Fruit fly (Drosophila melanogaster) ovary, adult (tissue): ENCODE measurements around the gene CG43347.
"Not testable (repeated sequence)": the region's sequence is repeated elsewhere in the genome, so short reads cannot be mapped to it uniquely, and the experiment has no call there.

ENCODE experiments used
- CG17801 ChIP-seq: fragments of 200-800 bp; optimal IDR thresholded peaks from 2 replicates; lab custom pipeline; 2019; ENCODE audit warnings: missing biosample characterization, mild to moderate bottlenecking, missing genetic modification characterization, moderate library complexity; ENCODE audit not compliant: partially characterized antibody

The CG43347 gene

DNA sequence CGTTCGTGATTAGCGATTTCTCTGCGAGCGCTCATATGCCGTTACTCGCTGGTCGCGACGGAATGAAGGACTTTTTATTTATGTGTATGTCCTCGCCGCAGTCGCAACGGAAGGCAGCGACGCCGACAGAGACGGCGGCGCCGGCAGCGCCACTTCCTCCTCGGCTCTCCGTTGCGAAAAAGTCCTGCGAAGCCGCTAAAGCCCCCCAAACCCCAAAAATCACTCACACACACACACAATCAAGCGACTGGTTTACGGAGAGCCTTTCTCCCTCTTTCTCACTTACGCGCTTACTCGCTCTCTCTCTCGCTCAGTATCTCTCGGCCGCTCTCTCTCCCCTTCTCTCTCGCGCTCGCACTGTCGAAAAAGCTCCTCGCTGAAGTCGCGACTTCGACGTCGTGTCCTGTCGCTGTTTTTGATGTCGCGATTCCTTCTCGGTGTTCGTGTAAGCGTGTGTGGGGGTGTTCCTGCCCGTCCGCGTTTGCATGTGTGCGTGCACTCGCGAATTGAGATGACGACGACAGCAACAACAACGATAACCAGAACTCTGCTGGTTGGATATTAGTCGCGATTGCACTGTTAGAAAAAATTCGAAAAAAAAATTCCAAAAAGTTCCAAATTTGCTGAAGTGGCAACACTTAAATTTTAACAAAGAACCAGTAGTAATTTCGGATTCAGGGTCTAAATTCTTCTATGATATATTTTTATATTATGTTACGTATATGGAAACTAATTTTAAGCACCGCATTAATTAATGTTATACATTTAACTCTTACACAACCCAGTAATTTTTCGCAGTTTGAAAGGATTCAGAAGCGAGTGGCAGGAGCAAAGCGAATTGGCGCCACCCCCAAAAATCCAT is at the start of gene CG43347:
TSS of gene CG43347 (minus strand) at position 47 of the 862 bp plus-strand sequence.
- TF ChIP-seq CG17801 (GFP tag; lab: Kevin White, UChicago), result no peak

DNA sequence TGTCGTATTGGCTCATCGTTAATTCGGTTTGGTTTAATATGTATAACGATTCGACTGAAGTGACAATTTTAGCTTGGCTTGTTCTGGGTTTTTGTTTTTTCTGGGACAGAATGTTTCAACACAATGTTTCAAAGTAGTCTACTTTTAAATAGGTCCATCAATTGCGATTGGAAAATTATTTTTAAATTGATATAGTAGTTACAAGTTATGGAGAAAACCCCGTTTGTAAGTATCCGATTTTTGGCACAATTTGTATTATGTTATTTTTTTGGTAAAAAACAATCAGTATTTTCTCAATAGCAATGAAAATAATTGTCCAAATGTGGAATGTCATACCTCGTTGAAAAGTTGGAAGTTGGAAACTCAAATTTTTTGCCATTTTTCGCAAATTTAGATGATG is 41.8 kb upstream of the CG43347 start, which contains the start of gene Rab9E:
TSS of gene Rab9E (minus strand) at position 101 of the 400 bp plus-strand sequence.
- not testable (repeated sequence) for TF ChIP-seq CG17801 (GFP tag; lab: Kevin White, UChicago)

DNA sequence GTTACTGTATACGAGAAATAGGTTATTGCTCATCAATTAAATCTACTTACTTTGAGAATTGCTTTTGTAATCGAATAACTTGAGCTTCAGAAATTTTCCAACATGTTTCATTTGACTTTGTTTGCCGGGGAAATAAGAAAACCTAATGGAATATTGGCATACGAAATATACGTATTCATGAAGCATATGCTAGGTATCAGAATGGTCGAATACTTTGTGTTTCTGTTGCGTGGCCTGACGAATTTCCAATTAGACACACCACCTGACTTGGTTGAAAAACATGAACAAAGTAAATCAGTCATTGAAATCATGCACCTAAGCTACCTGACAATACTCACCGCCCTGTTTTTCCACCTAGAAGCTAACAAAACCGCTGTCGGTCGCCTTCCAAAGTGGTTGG is 37.4 kb upstream of the CG43347 start, which contains the start of gene CG2111:
TSS of gene CG2111 (plus strand) at position 301 of the 400 bp plus-strand sequence.
- no peak for TF ChIP-seq CG17801 (GFP tag; lab: Kevin White, UChicago)

DNA sequence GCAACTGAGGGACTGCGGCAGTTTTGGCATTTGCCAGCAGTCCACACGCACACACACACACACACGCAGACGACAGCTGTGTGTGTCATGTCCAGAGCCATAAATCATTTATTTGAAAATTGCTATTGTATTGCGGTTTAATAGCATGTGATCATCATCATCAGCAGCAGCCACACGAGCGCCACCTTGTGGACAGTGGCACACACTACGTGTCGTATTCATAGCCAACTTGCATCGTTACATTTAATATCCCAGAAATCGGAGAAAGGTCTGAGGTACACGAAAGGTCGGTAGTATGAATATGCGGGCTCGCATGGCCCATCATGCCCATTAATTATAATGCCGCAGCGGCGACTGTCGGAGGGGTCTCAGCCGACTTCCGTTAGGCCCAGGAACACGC is 36.2 kb upstream of the CG43347 start:
- no peak for TF ChIP-seq CG17801 (GFP tag; lab: Kevin White, UChicago)

DNA sequence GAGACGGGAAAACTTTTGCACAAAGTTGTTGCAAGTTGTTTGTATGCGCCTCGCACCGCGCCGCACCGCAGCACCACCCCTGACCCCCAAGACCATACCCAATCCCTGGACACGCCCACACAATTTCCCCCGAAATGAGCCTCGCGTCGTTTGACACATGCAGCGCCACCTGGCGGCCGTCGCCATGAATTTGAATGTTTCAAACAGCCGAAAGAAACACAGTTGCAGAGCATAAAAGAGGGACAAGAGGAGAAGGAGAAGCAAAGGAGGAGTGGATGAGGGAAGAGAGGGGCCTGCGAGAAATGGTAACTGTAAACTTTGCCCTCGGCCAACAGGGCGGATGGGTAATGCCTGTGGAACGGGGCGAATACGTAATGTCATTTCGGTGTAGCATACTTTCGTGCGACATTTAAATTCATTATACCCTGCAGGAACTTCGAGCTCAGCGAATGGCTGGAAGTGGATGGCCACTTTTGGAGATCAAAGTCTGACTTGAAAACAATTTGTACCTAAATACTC is 22.3 kb upstream of the CG43347 start:
- TF ChIP-seq CG17801 (GFP tag; lab: Kevin White, UChicago), result no peak

DNA sequence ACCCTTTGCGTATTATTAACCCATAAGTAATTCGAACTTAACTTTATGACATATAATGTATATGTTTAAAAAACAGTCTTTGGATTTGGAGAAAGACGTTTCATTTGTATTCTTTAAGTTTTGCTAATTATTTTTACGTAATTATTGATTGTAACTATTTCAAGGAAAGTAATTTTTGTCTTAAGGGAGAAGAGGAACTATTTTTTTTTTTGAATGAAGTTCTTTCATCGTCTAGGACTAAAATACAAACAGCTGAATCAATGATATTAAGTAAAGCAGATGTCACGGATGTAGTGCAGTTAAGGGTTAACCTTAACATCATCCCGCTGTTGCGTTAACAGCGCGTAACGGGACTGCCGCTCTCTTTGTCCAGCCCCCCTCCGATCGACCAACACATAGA is 8.9 kb upstream of the CG43347 start:
- no peak for TF ChIP-seq CG17801 (GFP tag; lab: Kevin White, UChicago)

DNA sequence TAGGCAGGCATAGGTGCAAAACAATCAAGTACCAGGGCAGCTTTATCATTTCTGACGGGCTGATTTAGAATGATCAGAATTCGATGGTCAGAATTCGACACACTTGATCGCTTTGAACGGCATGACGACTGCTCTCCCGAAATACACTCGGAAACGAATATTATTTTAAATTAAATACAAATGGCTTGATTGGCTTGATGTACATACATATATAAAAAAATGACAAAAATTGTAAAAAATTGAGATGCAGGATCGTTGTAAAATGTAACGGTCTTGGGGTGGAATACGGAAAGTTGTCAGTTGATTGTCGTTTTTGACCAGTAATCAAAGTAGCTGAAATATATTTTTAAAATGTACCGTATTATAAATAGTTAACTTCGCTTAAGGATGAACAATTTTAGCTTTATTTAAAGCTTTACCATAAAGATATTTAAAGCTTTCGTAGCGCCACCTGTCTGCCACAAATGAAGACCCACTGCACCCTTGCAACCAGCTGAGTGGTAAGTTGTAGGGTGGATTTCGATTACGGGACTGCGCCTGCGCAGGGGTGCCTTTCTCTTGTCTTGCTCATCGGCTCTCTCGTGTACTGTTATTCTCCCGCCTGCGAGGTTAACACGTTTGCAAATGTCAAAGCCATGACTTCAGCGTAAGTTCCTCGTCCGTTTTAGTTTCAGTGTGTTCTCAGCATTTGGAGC is 7.2 kb upstream of the CG43347 start, which contains the start of the genes CG9806 and X11Lbeta:
TSS of gene CG9806 (minus strand) at position 51 of the 695 bp plus-strand sequence.
TSS of gene X11Lbeta (plus strand) at position 676 of the 695 bp plus-strand sequence.
- TF ChIP-seq CG17801 (GFP tag; lab: Kevin White, UChicago), result no peak

DNA sequence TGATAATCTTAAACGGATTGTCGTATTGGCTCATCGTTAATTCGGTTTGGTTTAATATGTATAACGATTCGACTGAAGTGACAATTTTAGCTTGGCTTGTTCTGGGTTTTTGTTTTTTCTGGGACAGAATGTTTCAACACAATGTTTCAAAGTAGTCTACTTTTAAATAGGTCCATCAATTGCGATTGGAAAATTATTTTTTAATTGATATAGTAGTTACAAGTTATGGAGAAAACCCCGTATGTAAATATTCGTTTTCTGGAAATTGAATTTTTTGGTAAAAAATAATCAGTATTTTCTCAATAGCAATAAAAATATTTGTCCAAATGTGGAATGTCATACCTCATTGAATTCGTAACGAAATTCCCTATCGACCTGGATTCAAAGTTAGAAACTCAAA is 3.1 kb upstream of the CG43347 start, which contains the start of gene Rab9Db:
TSS of gene Rab9Db (minus strand) at position 101 of the 400 bp plus-strand sequence.
- TF ChIP-seq CG17801 (GFP tag; lab: Kevin White, UChicago), result not testable (repeated sequence)

DNA sequence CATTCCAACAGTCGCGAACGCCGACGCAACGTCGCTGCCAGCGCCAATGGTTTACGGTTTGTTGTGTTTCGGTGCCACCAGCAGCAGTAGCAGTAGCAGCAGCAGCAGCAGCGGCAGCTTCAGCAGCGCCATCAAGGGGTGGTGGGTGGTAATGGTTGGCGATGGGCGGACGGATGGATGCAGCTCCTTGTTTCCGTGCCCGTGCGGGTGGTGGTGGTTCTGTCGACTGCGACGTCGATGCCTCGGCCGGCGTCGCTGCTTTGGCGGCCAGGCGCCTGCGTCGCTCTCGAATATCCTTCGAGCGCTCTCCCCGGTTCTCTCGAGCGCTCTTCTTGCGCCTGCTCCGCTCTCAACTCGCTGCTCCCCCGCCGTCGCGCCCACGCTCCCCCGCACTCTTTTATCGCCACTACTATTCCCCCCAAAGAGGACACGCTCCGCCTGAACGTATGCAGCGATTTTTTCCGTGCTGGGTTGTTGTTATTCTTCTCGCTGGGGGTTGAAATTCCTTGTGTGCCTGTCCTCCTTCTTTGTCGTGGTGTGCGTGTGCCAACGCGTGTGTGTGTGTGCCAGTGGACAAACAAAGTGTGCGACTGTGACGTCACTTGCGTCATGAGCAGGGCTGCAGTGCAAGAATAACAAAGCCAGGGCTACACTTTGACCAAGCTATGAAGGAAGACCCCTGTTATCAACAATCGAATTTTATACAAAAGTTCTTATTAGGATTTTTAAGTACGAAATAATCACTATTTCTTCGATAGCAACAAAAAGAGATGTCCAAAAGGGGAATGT is 1.4 kb upstream of the CG43347 start:
- TF ChIP-seq CG17801 (GFP tag; lab: Kevin White, UChicago), result no peak

DNA sequence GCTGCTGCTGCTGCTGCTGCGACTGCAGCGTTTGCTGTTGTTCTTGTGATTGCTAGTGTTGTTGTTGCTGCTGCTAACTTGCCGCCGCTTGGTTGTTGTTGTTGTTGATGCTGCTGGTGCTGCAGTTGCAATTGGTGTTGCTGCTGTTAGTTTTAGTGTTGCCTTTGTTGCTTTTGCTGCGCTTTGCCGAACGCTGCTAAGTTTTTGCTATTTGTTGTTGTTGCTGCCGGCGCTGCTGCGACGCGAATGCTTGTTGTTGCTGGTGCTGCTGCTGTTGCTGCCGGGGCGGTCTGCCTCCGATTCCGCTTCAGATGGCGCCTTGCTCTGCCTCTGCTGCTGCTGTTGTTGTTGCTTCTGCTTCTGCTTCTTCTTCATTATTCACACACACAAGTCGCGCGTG is 1.5 kb downstream of the CG43347 start:
- no peak for TF ChIP-seq CG17801 (GFP tag; lab: Kevin White, UChicago)

DNA sequence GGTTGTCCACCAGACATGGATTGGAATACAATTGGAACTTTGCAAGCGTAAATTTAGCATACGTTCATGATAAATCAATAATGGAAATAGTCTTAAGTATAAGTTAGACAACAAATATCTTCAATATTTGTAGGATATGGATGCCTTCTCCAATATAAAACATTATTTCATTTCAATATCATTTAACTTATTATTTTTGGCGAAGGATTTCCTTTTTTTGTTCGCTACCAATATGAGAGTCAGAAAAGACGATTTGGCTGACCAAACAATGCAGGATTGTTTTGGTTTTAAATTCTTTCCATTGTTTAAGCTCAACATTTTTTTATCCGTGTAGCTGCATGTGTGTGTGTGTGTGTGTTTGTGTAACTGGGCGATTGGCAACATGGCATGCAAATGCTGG is 4.8 kb downstream of the CG43347 start:
- no peak for TF ChIP-seq CG17801 (GFP tag; lab: Kevin White, UChicago)

DNA sequence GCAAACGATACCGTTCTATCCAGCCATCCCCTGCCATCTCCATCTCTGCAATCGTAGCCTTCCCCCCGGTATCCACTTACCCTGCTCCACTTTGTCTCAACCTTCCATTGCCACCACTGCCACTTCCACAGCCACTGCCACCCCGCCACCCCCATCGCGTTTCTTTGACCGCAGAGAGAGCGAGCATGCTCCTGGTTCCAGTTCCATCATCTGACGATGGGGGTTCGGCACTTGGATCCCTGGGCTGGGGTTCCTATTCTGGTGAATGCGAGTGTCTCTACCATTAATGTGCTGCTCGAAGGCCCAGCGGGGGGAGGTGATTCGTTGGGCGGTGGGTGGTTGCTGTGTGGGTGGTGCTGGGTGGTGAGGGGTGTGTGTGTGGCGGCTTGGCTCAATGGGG is 6.4 kb downstream of the CG43347 start:
- TF ChIP-seq CG17801 (GFP tag; lab: Kevin White, UChicago), result no peak

DNA sequence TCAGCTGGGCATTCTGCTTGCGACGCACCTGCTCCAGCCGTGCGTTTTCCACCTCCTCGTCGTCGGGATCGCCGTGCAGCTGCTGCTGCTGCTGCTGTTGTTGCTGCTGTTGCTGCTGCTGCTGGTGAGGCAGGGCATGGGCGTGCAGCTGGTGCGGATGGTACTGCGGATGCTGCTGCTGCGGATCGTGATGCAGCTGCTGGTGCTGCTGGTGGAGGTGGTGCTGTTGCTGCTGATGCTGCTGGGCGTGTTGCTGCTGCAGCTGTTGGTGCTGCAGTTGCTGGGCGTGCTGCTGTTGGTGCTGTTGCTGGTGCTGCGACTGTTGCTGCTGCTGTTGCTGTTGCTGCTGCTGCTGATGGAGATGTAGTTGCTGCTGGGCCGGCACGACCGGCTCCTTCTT is 12.4 kb downstream of the CG43347 start:
- TF ChIP-seq CG17801 (GFP tag; lab: Kevin White, UChicago), result no peak

DNA sequence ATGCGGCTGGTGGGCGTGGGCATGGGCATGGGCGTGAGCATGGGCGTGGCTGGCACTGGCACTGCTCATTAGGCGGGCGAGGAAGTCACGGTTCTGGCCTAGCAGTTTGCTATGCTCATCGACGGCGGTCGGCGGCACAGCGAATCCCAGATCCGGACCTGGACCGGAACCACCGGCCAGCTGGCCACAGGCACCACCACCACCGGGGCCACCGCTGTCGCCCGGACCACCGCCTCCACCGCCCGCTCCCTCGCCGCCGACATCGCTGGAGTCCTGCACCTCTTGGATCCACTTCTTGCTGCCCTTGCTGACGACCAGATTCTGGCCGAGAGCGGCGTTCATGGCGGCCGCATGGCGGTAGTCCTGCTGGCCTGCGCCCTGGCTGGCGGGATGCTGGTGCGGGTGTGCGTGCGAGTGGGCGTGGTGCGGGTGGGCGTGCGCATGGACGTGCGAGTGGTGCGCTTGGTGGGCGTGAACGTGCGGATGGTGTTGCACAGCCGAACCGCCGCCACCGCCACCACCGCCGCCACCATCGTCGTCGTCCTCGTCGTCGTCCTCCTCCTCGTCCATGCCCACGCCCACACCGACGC is 13.0 kb downstream of the CG43347 start:
- no peak for TF ChIP-seq CG17801 (GFP tag; lab: Kevin White, UChicago)
